Fruit fly (Drosophila melanogaster) whole organism, embryonic: ENCODE data around the gene CG34276.
A peak's percentile ranks its signal among the peaks of the same experiment; 100 is the strongest.

Experiments used
- ATbp ChIP-seq: fragments of 200-800 bp; sonication (Bioruptor generic); optimal IDR thresholded peaks from 2 replicates; lab custom pipeline; 2017; ENCODE audit warnings: missing biosample characterization, mild to moderate bottlenecking, missing genetic modification characterization, missing genetic modification reagents
- Adf1 ChIP-seq: fragments of 200-800 bp; sonication (Bioruptor generic); IDR thresholded peaks from 2 replicates; pipeline ENCODE4 v1.3.6; 2022; ENCODE audit warnings: missing biosample characterization, missing genetic modification characterization
- Atf3 ChIP-seq: fragments of 200-800 bp; sonication (Bioruptor generic); optimal IDR thresholded peaks from 3 replicates; lab custom pipeline; 2016; ENCODE audit warnings: missing biosample characterization, missing genetic modification characterization
- C15 ChIP-seq: fragments of 200-800 bp; sonication (Bioruptor generic); IDR thresholded peaks from 3 replicates; pipeline ENCODE4 v1.3.6; 2022; ENCODE audit warnings: missing biosample characterization, missing genetic modification characterization
- CG10979 ChIP-seq: fragments of 200-800 bp; sonication (Bioruptor generic); optimal IDR thresholded peaks from 2 replicates; lab custom pipeline; 2018; ENCODE audit warnings: missing biosample characterization, mild to moderate bottlenecking, missing genetic modification characterization, moderate library complexity
- CG11398 ChIP-seq: fragments of 200-800 bp; sonication (Bioruptor generic); optimal IDR thresholded peaks from 2 replicates; lab custom pipeline; 2016; ENCODE audit warnings: missing biosample characterization, missing genetic modification characterization
- CG12155 ChIP-seq: fragments of 200-800 bp; sonication (Bioruptor generic); optimal IDR thresholded peaks from 3 replicates; lab custom pipeline; 2016; ENCODE audit warnings: missing biosample characterization, missing genetic modification characterization
- CG12299 ChIP-seq: fragments of 200-800 bp; sonication (Bioruptor generic); optimal IDR thresholded peaks from 2 replicates; lab custom pipeline; 2018; ENCODE audit warnings: missing biosample characterization, mild to moderate bottlenecking, missing genetic modification characterization
- CG13296 ChIP-seq: fragments of 200-800 bp; sonication (Bioruptor generic); optimal IDR thresholded peaks from 3 replicates; lab custom pipeline; 2018; ENCODE audit warnings: missing biosample characterization, mild to moderate bottlenecking, missing genetic modification characterization
- CG14710 ChIP-seq: fragments of 200-800 bp; sonication (Bioruptor generic); optimal IDR thresholded peaks from 3 replicates; lab custom pipeline; 2019; ENCODE audit warnings: missing biosample characterization, mild to moderate bottlenecking, missing genetic modification characterization, moderate library complexity
- CG1602 ChIP-seq: fragments of 200-800 bp; sonication (Bioruptor generic); optimal IDR thresholded peaks from 3 replicates; lab custom pipeline; 2016; ENCODE audit warnings: missing biosample characterization, missing genetic modification characterization
- CG2199 ChIP-seq: fragments of 200-800 bp; sonication (Bioruptor generic); IDR thresholded peaks from 3 replicates; pipeline ENCODE4 v1.3.6; 2022; ENCODE audit warnings: missing biosample characterization, missing genetic modification characterization
- CG3281 ChIP-seq: fragments of 200-800 bp; sonication (Bioruptor generic); optimal IDR thresholded peaks from 3 replicates; lab custom pipeline; 2017; ENCODE audit warnings: missing biosample characterization, mild to moderate bottlenecking, missing genetic modification characterization
- CG42726 ChIP-seq: fragments of 200-800 bp; sonication (Bioruptor generic); IDR thresholded peaks from 2 replicates; pipeline ENCODE4 v1.3.6; 2022; ENCODE audit warnings: missing biosample characterization, missing genetic modification characterization; ENCODE audit not compliant: partially characterized antibody
- CG6654 ChIP-seq: fragments of 200-800 bp; sonication (Bioruptor generic); optimal IDR thresholded peaks from 2 replicates; lab custom pipeline; 2017; ENCODE audit warnings: missing biosample characterization, mild to moderate bottlenecking, missing genetic modification characterization
- CG6689 ChIP-seq: fragments of 200-800 bp; sonication (Bioruptor generic); IDR thresholded peaks from 2 replicates; pipeline ENCODE4 v1.3.6; 2022; ENCODE audit warnings: missing biosample characterization, missing genetic modification characterization
- CG8089 ChIP-seq: fragments of 200-800 bp; sonication (Bioruptor generic); optimal IDR thresholded peaks from 3 replicates; lab custom pipeline; 2016; ENCODE audit warnings: missing biosample characterization, missing genetic modification characterization
- CG9932 ChIP-seq: fragments of 200-800 bp; sonication (Bioruptor generic); IDR thresholded peaks from 2 replicates; pipeline ENCODE4 v1.3.6; 2022; ENCODE audit warnings: missing biosample characterization, missing genetic modification characterization
- Chrac-16 ChIP-seq: fragments of 200-800 bp; sonication (Bioruptor generic); optimal IDR thresholded peaks from 3 replicates; lab custom pipeline; 2016; ENCODE audit warnings: missing biosample characterization, missing genetic modification characterization
- Drgx ChIP-seq: fragments of 200-800 bp; sonication (Bioruptor generic); IDR thresholded peaks from 2 replicates; pipeline ENCODE4 v1.3.6; 2022; ENCODE audit warnings: missing biosample characterization, missing genetic modification characterization
- H2.0 ChIP-seq: fragments of 200-800 bp; sonication (Bioruptor generic); IDR thresholded peaks from 2 replicates; pipeline ENCODE4 v1.3.6; 2022; ENCODE audit warnings: missing biosample characterization, missing genetic modification characterization
- Pdp1 ChIP-seq, 2 experiments: fragments of 200-800 bp; sonication (Bioruptor generic); optimal IDR thresholded peaks; 3 replicates each; lab custom pipeline; 2016; ENCODE audit warnings: missing biosample characterization in 2 of 2, missing genetic modification characterization in 2 of 2, mild to moderate bottlenecking in 1 of 2, moderate library complexity in 1 of 2
- Side ChIP-seq: fragments of 200-800 bp; sonication (Bioruptor generic); optimal IDR thresholded peaks from 2 replicates; lab custom pipeline; 2016; ENCODE audit warnings: missing biosample characterization, missing genetic modification characterization
- Ssrp ChIP-seq: fragments of 200-800 bp; sonication (Bioruptor generic); optimal IDR thresholded peaks from 2 replicates; lab custom pipeline; 2018; ENCODE audit warnings: missing biosample characterization, mild to moderate bottlenecking, missing genetic modification characterization, moderate library complexity
- Trl ChIP-seq, 3 experiments: fragments of >200 bp in 2 of 3; fragments of 200-800 bp in 1 of 3; sonication (Bioruptor generic) in 1 of 3; optimal IDR thresholded peaks; 2 replicates in 1 of 3; 3 replicates in 2 of 3; lab custom pipeline; 2016 to 2017; ENCODE audit warnings: missing biosample characterization in 1 of 3, missing genetic modification characterization in 1 of 3
- amos ChIP-seq: fragments of 200-800 bp; sonication (Bioruptor generic); IDR thresholded peaks from 2 replicates; pipeline ENCODE4 v1.3.6; 2022; ENCODE audit warnings: missing biosample characterization, missing genetic modification characterization; ENCODE audit not compliant: partially characterized antibody
- danr ChIP-seq: fragments of 200-800 bp; sonication (Bioruptor generic); IDR thresholded peaks from 2 replicates; pipeline ENCODE4 v1.3.6; 2022; ENCODE audit warnings: missing biosample characterization, missing genetic modification characterization
- emc ChIP-seq: fragments of 200-800 bp; sonication (Bioruptor generic); optimal IDR thresholded peaks from 2 replicates; lab custom pipeline; 2016; ENCODE audit warnings: missing biosample characterization, missing genetic modification characterization
- fd96Cb ChIP-seq: fragments of 200-800 bp; sonication (Bioruptor generic); optimal IDR thresholded peaks from 2 replicates; lab custom pipeline; 2018; ENCODE audit warnings: missing biosample characterization, mild to moderate bottlenecking, missing genetic modification characterization, moderate library complexity
- kni ChIP-seq: fragments of 200-800 bp; sonication (Bioruptor generic); optimal IDR thresholded peaks from 3 replicates; lab custom pipeline; 2017; ENCODE audit warnings: mild to moderate bottlenecking, missing biosample characterization, missing genetic modification reagents, missing genetic modification characterization
- nerfin-2 ChIP-seq: fragments of 200-800 bp; sonication (Bioruptor generic); IDR thresholded peaks from 2 replicates; pipeline ENCODE4 v1.3.6; 2022; ENCODE audit warnings: missing biosample characterization, missing genetic modification characterization; ENCODE audit not compliant: partially characterized antibody
- nom ChIP-seq: fragments of 200-800 bp; sonication (Bioruptor generic); optimal IDR thresholded peaks from 2 replicates; lab custom pipeline; 2017; ENCODE audit warnings: missing biosample characterization, missing genetic modification characterization, mild to moderate bottlenecking, moderate library complexity, missing genetic modification reagents
- oc ChIP-seq: fragments of 200-800 bp; sonication (Bioruptor generic); optimal IDR thresholded peaks from 2 replicates; lab custom pipeline; 2018; ENCODE audit warnings: missing biosample characterization, mild to moderate bottlenecking, missing genetic modification characterization, moderate library complexity
- org-1 ChIP-seq: fragments of 200-800 bp; sonication (Bioruptor generic); optimal IDR thresholded peaks from 2 replicates; lab custom pipeline; 2017; ENCODE audit warnings: missing biosample characterization, missing genetic modification characterization
- otp ChIP-seq: fragments of 200-800 bp; sonication (Bioruptor generic); IDR thresholded peaks from 3 replicates; pipeline ENCODE4, ENCODE4 v1.3.6; 2022; ENCODE audit warnings: missing biosample characterization, missing genetic modification characterization
- prd ChIP-seq, 3 experiments: fragments of >200 bp in 2 of 3; fragments of 200-800 bp in 1 of 3; sonication (Bioruptor generic) in 1 of 3; optimal IDR thresholded peaks in 2 of 3; IDR thresholded peaks in 1 of 3; 2 replicates in 2 of 3; 3 replicates in 1 of 3; pipeline versions ENCODE4 v1.3.6 to Lab custom; 2017 to 2022; ENCODE audit warnings: missing biosample characterization in 1 of 3, missing genetic modification characterization in 1 of 3
- pros ChIP-seq: fragments of 200-800 bp; sonication (Bioruptor generic); optimal IDR thresholded peaks from 3 replicates; lab custom pipeline; 2019; ENCODE audit warnings: missing biosample characterization, mild to moderate bottlenecking, missing genetic modification characterization, moderate library complexity
- row ChIP-seq: fragments of 200-800 bp; sonication (Bioruptor generic); IDR thresholded peaks from 3 replicates; pipeline ENCODE4 v1.3.6; 2022; ENCODE audit warnings: missing biosample characterization, missing genetic modification characterization
- ssp ChIP-seq: fragments of 200-800 bp; sonication (Bioruptor generic); IDR thresholded peaks from 2 replicates; pipeline ENCODE4 v1.3.6; 2022; ENCODE audit warnings: missing biosample characterization, missing genetic modification characterization
- ttk ChIP-seq: fragments of 200-800 bp; sonication (Bioruptor generic); IDR thresholded peaks from 2 replicates; pipeline ENCODE4 v2.1.2; 2022; ENCODE audit warnings: missing biosample characterization, missing genetic modification characterization
- twi ChIP-seq: fragments of 200-800 bp; optimal IDR thresholded peaks from 2 replicates; lab custom pipeline; 2019; ENCODE audit warnings: missing biosample characterization, mild to moderate bottlenecking, missing genetic modification characterization, moderate library complexity

The CG34276 gene

dm6 chr3R:15919367-15920228 lies 5.8 kb upstream of the CG34276 start (continued):
- TF ChIP-seq oc (peak; percentile 96), otp (GFP tag; lab: Robert Waterston, UW) (0 out of 3 replicates have a peak, but pooled peaks have one; percentile 33), H2.0 (GFP tag; lab: Robert Waterston, UW) (no peak), ATbp (GFP tag; lab: Kevin White, UChicago) (peak; percentile 11), CG12155 (GFP tag; lab: Kevin White, UChicago) (no peak), CG11398 (GFP tag; lab: Kevin White, UChicago) (peak; percentile 8), Pdp1 (GFP tag; optimal IDR thresholded peaks at IDR 0.05; lab: Kevin White, UChicago) (peak in 1 of 2 experiments; percentile 53), Drgx (GFP tag; lab: Robert Waterston, UW) (peak; percentile 96), Adf1 (GFP tag; lab: Robert Waterston, UW) (0 out of 2 replicates have a peak, but pooled peaks have one; percentile 18), CG42726 (GFP tag; lab: Robert Waterston, UW) (no peak), CG8089 (GFP tag; lab: Kevin White, UChicago) (no peak), CG1602 (GFP tag; lab: Kevin White, UChicago) (peak; percentile 36), amos (GFP tag; lab: Robert Waterston, UW) (no peak), danr (GFP tag; lab: Robert Waterston, UW) (no peak), Side (GFP tag; lab: Kevin White, UChicago) (no peak), Chrac-16 (GFP tag; lab: Kevin White, UChicago) (peak; percentile 6), nom (GFP tag; lab: Kevin White, UChicago) (peak; percentile 55), Trl (optimal IDR thresholded peaks at IDR 0.05; lab: Kevin White, UChicago) (peak; percentile 66 to 72), Trl (GFP tag; optimal IDR thresholded peaks at IDR 0.05; lab: Kevin White, UChicago) (no peak), CG12299 (tag; lab: Kevin White, UChicago) (no peak), CG6689 (GFP tag; lab: Robert Waterston, UW) (0 out of 2 replicates have a peak, but pooled peaks have one; percentile 17), nerfin-2 (GFP tag; lab: Robert Waterston, UW) (no peak), CG10979 (tag; lab: Kevin White, UChicago) (peak; percentile 49), CG9932 (GFP tag; lab: Robert Waterston, UW) (0 out of 2 replicates have a peak, but pooled peaks have one; percentile 4), pros (GFP tag; lab: Kevin White, UChicago) (peak; percentile 88), row (GFP tag; lab: Robert Waterston, UW) (peak; percentile 28; the same call in 1 of the 3 replicates), prd (optimal IDR thresholded peaks at IDR 0.05; lab: Kevin White, UChicago) (no peak), prd (GFP tag; IDR thresholded peaks at IDR 0.05; lab: Robert Waterston, UW) (no peak; the same call in 2 of the 3 replicates), twi (peak; percentile 87), fd96Cb (tag; lab: Kevin White, UChicago) (peak; percentile 34), Ssrp (tag; lab: Kevin White, UChicago) (peak; percentile 7), CG13296 (GFP tag; lab: Kevin White, UChicago) (no peak)
- TF ChIP-seq, all 482 proteins: peak for 69

- no peak for TF ChIP-seq ssp (GFP tag; lab: Robert Waterston, UW)
- peak; percentile 98 for TF ChIP-seq CG2199 (GFP tag; lab: Robert Waterston, UW)
- no peak for TF ChIP-seq C15
- no peak for TF ChIP-seq CG3281 (GFP tag; lab: Kevin White, UChicago)
- no peak for TF ChIP-seq CG14710 (tag; lab: Kevin White, UChicago)
- no peak for TF ChIP-seq emc (GFP tag; lab: Kevin White, UChicago)
- TF ChIP-seq ttk (GFP tag; lab: Robert Waterston, UW): no peak
- peak; percentile 54 for TF ChIP-seq kni
- TF ChIP-seq Trl (optimal IDR thresholded peaks at IDR 0.05; lab: Kevin White, UChicago): peak in 1 of 2 experiments; percentile 13
- TF ChIP-seq Trl (GFP tag; optimal IDR thresholded peaks at IDR 0.05; lab: Kevin White, UChicago): no peak
- TF ChIP-seq Atf3: no peak
- TF ChIP-seq org-1 (GFP tag; lab: Kevin White, UChicago): no peak
- no peak for TF ChIP-seq CG6654 (GFP tag; lab: Kevin White, UChicago)
- TF ChIP-seq, all 482 proteins: peak for 3
Measured at dm6 chr3R:15920229-15920533, 5.2 kb upstream of the CG34276 start.
